Worm (Caenorhabditis elegans): ENCODE results near the gene cht-4.

cht-4 gene

ce11 chrIII:1616245-1617026 is 40.8 kb downstream of the cht-4 start (continued):
- no peak for TF ChIP-seq ceh-58 (GFP tag; IDR thresholded peaks at IDR 0.05)
- TF ChIP-seq sea-2 (GFP tag; IDR thresholded peaks at IDR 0.05): no peak
- TF ChIP-seq attf-5 (GFP tag; optimal IDR thresholded peaks at IDR 0.05): peak; percentile 64
- no peak for TF ChIP-seq ccch-3 (GFP tag; optimal IDR thresholded peaks at IDR 0.05)
- TF ChIP-seq C06A6.2 (GFP tag; conservative IDR thresholded peaks at IDR 0.05): no peak
- peak; percentile 55 for TF ChIP-seq lsl-1 (GFP tag; optimal IDR thresholded peaks at IDR 0.05)
- no peak for TF ChIP-seq lsy-27 (tag; optimal IDR thresholded peaks at IDR 0.05; ENCODE audit: borderline replicate concordance, insufficient read depth)
- no peak for TF ChIP-seq nhr-80 (tag; optimal IDR thresholded peaks at IDR 0.05)
- peak; percentile 94 for TF ChIP-seq ama-1 (optimal IDR thresholded peaks at IDR 0.05)
- no peak for TF ChIP-seq ama-1 (GFP tag; optimal IDR thresholded peaks at IDR 0.05)
- 0 out of 2 replicates have a peak, but pooled peaks have one; percentile 37 for TF ChIP-seq attf-6 (GFP tag; IDR thresholded peaks at IDR 0.05)
- TF ChIP-seq nhr-90 (tag; optimal IDR thresholded peaks at IDR 0.05): peak; percentile 64
- TF ChIP-seq fkh-3 (tag; optimal IDR thresholded peaks at IDR 0.05): peak; percentile 83
- no peak for TF ChIP-seq snpc-1.3 (tag; optimal IDR thresholded peaks at IDR 0.05; ENCODE audit: insufficient read depth)
- peak; percentile 39 for TF ChIP-seq T26A5.8 (tag; optimal IDR thresholded peaks at IDR 0.05)
- TF ChIP-seq Y53F4B.3 (GFP tag; IDR thresholded peaks at IDR 0.05): no peak
- no peak for TF ChIP-seq hlh-26 (GFP tag; conservative IDR thresholded peaks at IDR 0.05)
- TF ChIP-seq dox-1 (GFP tag; IDR thresholded peaks at IDR 0.05): peak; percentile 48
- TF ChIP-seq ekl-4 (GFP tag; IDR thresholded peaks at IDR 0.05): peak; percentile 80
- peak; percentile 78 for TF ChIP-seq nfya-2 (GFP tag; IDR thresholded peaks at IDR 0.05)
- no peak for TF ChIP-seq lag-1 (GFP tag; IDR thresholded peaks at IDR 0.05)
- TF ChIP-seq aptf-2 (GFP tag; conservative IDR thresholded peaks at IDR 0.05): no peak
- 0 out of 2 replicates have a peak, but pooled peaks have one; percentile 7 for TF ChIP-seq cebp-1 (GFP tag; IDR thresholded peaks at IDR 0.05)
- TF ChIP-seq cebp-1 (tag; optimal IDR thresholded peaks at IDR 0.05): peak; percentile 68
- peak; percentile 83 for TF ChIP-seq F49E8.2 (tag; optimal IDR thresholded peaks at IDR 0.05; ENCODE audit: insufficient read depth)
- TF ChIP-seq let-526 (GFP tag; IDR thresholded peaks at IDR 0.05): 0 out of 2 replicates have a peak, but pooled peaks have one; percentile 13
- TF ChIP-seq die-1 (tag; optimal IDR thresholded peaks at IDR 0.05): peak; percentile 26
- TF ChIP-seq somi-1 (GFP tag; optimal IDR thresholded peaks at IDR 0.05): no peak
- no peak for TF ChIP-seq lir-1 (GFP tag; conservative IDR thresholded peaks at IDR 0.05)
- TF ChIP-seq nhr-179 (tag; optimal IDR thresholded peaks at IDR 0.05): no peak
- peak; percentile 29 for TF ChIP-seq ztf-3 (GFP tag; optimal IDR thresholded peaks at IDR 0.05)
- TF ChIP-seq ceh-79 (tag; optimal IDR thresholded peaks at IDR 0.05): peak; percentile 63
- TF ChIP-seq F57C9.4 (tag; optimal IDR thresholded peaks at IDR 0.05): peak; percentile 90
- no peak for TF ChIP-seq Y67H2A.10 (GFP tag; conservative IDR thresholded peaks at IDR 0.05)

DNA sequence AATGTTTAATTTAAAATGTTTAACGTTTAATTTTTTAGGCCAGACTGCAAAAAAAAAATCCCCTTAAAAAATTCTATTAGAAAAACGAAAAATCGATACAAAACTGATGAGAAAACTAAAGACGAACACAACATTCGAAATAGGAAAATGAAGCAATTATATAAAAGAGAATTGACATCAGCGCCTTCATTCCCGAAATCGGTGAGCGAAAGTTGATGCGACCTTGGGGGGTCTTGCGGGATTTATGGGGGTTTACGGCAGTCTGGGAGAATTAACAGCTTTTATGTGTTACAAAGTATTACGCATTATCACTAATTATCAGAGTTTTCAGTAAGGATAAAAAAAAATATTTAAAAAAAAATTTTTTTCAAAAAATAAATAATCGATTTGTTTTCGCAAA is 42.9 kb downstream of the cht-4 start:
- TF ChIP-seq lag-1 (GFP tag; IDR thresholded peaks at IDR 0.05) (no peak), atf-7 (tag; optimal IDR thresholded peaks at IDR 0.05) (no peak), B0035.1 (tag; optimal IDR thresholded peaks at IDR 0.05) (no peak), ztf-22 (GFP tag; optimal IDR thresholded peaks at IDR 0.05) (no peak), cebp-2 (GFP tag; IDR thresholded peaks at IDR 0.05) (no peak), ama-1 (optimal IDR thresholded peaks at IDR 0.05) (no peak), ama-1 (GFP tag; optimal IDR thresholded peaks at IDR 0.05) (no peak), ztf-28 (GFP tag; IDR thresholded peaks at IDR 0.05) (no peak), rpc-1 (optimal IDR thresholded peaks at IDR 0.05) (no peak), rpc-1 (tag; optimal IDR thresholded peaks at IDR 0.05) (no peak), madf-8 (GFP tag; conservative IDR thresholded peaks at IDR 0.05) (no peak), K11D2.4 (GFP tag; IDR thresholded peaks at IDR 0.05) (no peak), hsf-1 (GFP tag; IDR thresholded peaks at IDR 0.05) (no peak), attf-6 (GFP tag; IDR thresholded peaks at IDR 0.05) (no peak), xnd-1 (tag; optimal IDR thresholded peaks at IDR 0.05) (no peak), hlh-26 (GFP tag; conservative IDR thresholded peaks at IDR 0.05) (no peak), zim-3 (tag; optimal IDR thresholded peaks at IDR 0.05) (no peak), gei-17 (GFP tag; optimal IDR thresholded peaks at IDR 0.05) (no peak), lin-35 (GFP tag; optimal IDR thresholded peaks at IDR 0.05) (no peak), tlf-1 (GFP tag; optimal IDR thresholded peaks at IDR 0.05) (no peak)
